Worm (Caenorhabditis elegans) whole organism, mixed stage, embryonic: ENCODE data around the gene vps-45.

ENCODE experiments used
- M03D4.4 ChIP-seq: sonication (generic microtip); optimal IDR thresholded peaks from 2 replicates; lab custom pipeline; 2017; ENCODE audit warnings: mild to moderate bottlenecking, missing genetic modification characterization, missing compliant biosample characterization
- blmp-1 ChIP-seq: fragments of 150-350 bp; optimal IDR thresholded peaks from 2 replicates; lab custom pipeline; 2014; ENCODE audit warnings: missing biosample characterization, missing genetic modification characterization
- elt-3 ChIP-seq: fragments of 150-350 bp; optimal IDR thresholded peaks from 2 replicates; lab custom pipeline; 2014; ENCODE audit warnings: missing biosample characterization, missing genetic modification characterization
- lin-13 ChIP-seq: fragments of 150-350 bp; optimal IDR thresholded peaks from 2 replicates; lab custom pipeline; 2014; ENCODE audit warnings: missing biosample characterization, missing genetic modification characterization
- mab-5 ChIP-seq: fragments of 150-350 bp; optimal IDR thresholded peaks from 2 replicates; lab custom pipeline; 2014; ENCODE audit warnings: missing biosample characterization, missing genetic modification characterization
- unc-39 ChIP-seq: fragments of 150-350 bp; optimal IDR thresholded peaks from 2 replicates; lab custom pipeline; 2014; ENCODE audit warnings: missing biosample characterization, missing genetic modification characterization
- ztf-11 ChIP-seq: fragments of 150-350 bp; optimal IDR thresholded peaks from 2 replicates; lab custom pipeline; 2014; ENCODE audit warnings: missing biosample characterization, missing genetic modification characterization

DNA sequence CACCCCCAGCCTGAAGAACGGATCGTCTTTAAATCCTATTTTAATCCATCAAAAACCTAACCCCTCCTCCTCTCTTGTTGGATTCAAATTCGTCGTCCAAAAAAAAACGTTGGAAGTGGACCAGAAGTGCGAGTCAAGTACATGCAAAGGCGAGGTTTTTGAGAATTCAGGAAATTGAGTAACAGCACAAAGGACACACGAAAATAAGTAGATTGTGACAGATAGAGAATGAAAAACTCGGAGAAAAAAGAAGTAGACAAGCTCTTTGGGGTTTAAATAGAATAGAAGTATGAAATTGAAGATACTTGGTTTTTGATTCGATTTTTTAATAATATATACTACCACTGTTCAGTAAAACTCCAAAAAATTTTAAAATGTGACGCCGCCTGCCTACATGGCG, 40.1 kb upstream of the vps-45 start:
- TF ChIP-seq lin-13 (tag; lab: Kevin White, UChicago) (no peak), unc-39 (tag; lab: Kevin White, UChicago) (no peak), elt-3 (no peak), ztf-11 (tag; lab: Kevin White, UChicago) (no peak), mab-5 (tag; lab: Kevin White, UChicago) (no peak), blmp-1 (tag; lab: Kevin White, UChicago) (no peak), M03D4.4 (tag; lab: Kevin White, UChicago) (no peak)
